Worm (Caenorhabditis elegans) whole organism, L3 larva: ENCODE measurements around the gene nhr-39.

ENCODE experiments used
- aly-2 ChIP-seq: fragments of 150-350 bp; optimal IDR thresholded peaks from 2 replicates; lab custom pipeline; 2014; ENCODE audit warnings: missing biosample characterization, missing genetic modification characterization
- egl-27 ChIP-seq: sonication (generic microtip); optimal IDR thresholded peaks from 4 replicates; lab custom pipeline; 2017; ENCODE audit warnings: missing biosample characterization, missing genetic modification reagents, missing genetic modification characterization
- egl-5 ChIP-seq: fragments of 150-350 bp; optimal IDR thresholded peaks from 2 replicates; lab custom pipeline; 2017; ENCODE audit warnings: missing biosample characterization, missing genetic modification reagents, missing genetic modification characterization, inconsistent platforms
- lin-15B ChIP-seq: fragments of 150-350 bp; optimal IDR thresholded peaks from 2 replicates; lab custom pipeline; 2014; ENCODE audit warnings: missing biosample characterization, missing genetic modification characterization
- nhr-11 ChIP-seq: fragments of 150-350 bp; optimal IDR thresholded peaks from 2 replicates; lab custom pipeline; 2014; ENCODE audit warnings: missing biosample characterization, missing genetic modification characterization

- TF ChIP-seq nhr-11 (tag; lab: Kevin White, UChicago): no peak
- TF ChIP-seq aly-2 (tag; lab: Kevin White, UChicago): no peak
- TF ChIP-seq egl-5: no peak
- no peak for TF ChIP-seq egl-27
- no peak for TF ChIP-seq lin-15B (tag; lab: Kevin White, UChicago)
Observed at ce11 chrV:9291919-9292318, 11.2 kb upstream of the nhr-39 start, which contains the start of gene ZK682.7.
